Worm (Caenorhabditis elegans) whole organism, late embryonic: ENCODE data around the gene lbp-1.

Experiments used
- T23F11.4 ChIP-seq: fragments of 200-800 bp; sonication (Bioruptor generic); optimal IDR thresholded peaks from 2 replicates; lab custom pipeline; 2018; ENCODE audit warnings: mild to moderate bottlenecking, missing genetic modification characterization, missing compliant biosample characterization
- ceh-30 ChIP-seq: fragments of 150-350 bp; optimal IDR thresholded peaks from 2 replicates; lab custom pipeline; 2014; ENCODE audit warnings: missing biosample characterization, missing genetic modification characterization
- ceh-6 ChIP-seq: fragments of 200-800 bp; sonication (Bioruptor generic); optimal IDR thresholded peaks from 2 replicates; lab custom pipeline; 2018; ENCODE audit warnings: mild to moderate bottlenecking, missing genetic modification characterization, missing compliant biosample characterization
- nfya-1 ChIP-seq: sonication (generic microtip); optimal IDR thresholded peaks from 2 replicates; lab custom pipeline; 2017; ENCODE audit warnings: missing genetic modification characterization, mild to moderate bottlenecking, missing compliant biosample characterization, antibody characterized with exemption, moderate library complexity
- odd-2 ChIP-seq: sonication (generic microtip); optimal IDR thresholded peaks from 2 replicates; lab custom pipeline; 2017; ENCODE audit warnings: antibody characterized with exemption, mild to moderate bottlenecking, missing genetic modification characterization, missing compliant biosample characterization
- pat-9 ChIP-seq: fragments of 200-800 bp; sonication (Bioruptor generic); optimal IDR thresholded peaks from 2 replicates; lab custom pipeline; 2018; ENCODE audit warnings: mild to moderate bottlenecking, missing genetic modification characterization, moderate library complexity, missing compliant biosample characterization
- pax-1 ChIP-seq: fragments of 150-350 bp; optimal IDR thresholded peaks from 2 replicates; lab custom pipeline; 2014; ENCODE audit warnings: missing biosample characterization, missing genetic modification characterization
- pha-4 ChIP-seq: fragments of 150-350 bp; optimal IDR thresholded peaks from 2 replicates; lab custom pipeline; 2018; ENCODE audit warnings: missing biosample characterization, missing genetic modification reagents, missing genetic modification characterization
- pqm-1 ChIP-seq: sonication (generic microtip); optimal IDR thresholded peaks from 2 replicates; lab custom pipeline; 2016; ENCODE audit warnings: missing genetic modification characterization, missing compliant biosample characterization
- unc-42 ChIP-seq: sonication (generic microtip); optimal IDR thresholded peaks from 2 replicates; lab custom pipeline; 2016; ENCODE audit warnings: missing genotype, missing genetic modification characterization, missing compliant biosample characterization

DNA sequence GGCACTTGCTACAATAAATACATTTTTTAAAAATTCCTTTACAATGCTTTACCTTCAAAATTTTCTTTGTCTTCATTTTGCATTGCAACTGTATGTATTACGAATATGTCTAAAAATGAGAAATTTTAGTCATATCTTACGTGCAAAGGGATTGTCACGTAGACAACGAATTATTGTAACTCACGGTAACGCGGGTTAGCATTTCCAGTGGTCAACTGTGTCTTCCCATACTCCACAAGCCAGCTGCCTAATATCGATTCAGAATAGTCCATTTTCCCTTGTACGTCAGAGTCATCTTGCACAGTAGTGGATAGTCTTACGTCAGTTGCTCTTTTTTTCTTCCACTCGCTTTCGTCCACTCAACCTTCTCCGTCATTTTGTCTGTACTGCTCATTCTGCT lies 3.7 kb downstream of the lbp-1 start, which contains the start of gene fbxb-71:
- no peak for TF ChIP-seq odd-2 (tag; lab: Kevin White, UChicago)
- TF ChIP-seq T23F11.4, result no peak
- TF ChIP-seq pha-4 (tag; lab: Kevin White, UChicago), result no peak
- no peak for TF ChIP-seq pax-1 (tag; lab: Kevin White, UChicago)
- TF ChIP-seq nfya-1 (tag; lab: Kevin White, UChicago), result no peak
- no peak for TF ChIP-seq unc-42 (tag; lab: Kevin White, UChicago)
- TF ChIP-seq ceh-30 (tag; lab: Kevin White, UChicago), result no peak
- no peak for TF ChIP-seq pat-9 (tag; lab: Kevin White, UChicago)
- TF ChIP-seq ceh-6, result no peak
- TF ChIP-seq pqm-1 (tag; lab: Kevin White, UChicago), result no peak
